Worm (Caenorhabditis elegans) whole organism, young adult: Measurements from ENCODE around the gene pot-1.

Source experiments
- B0336.3 ChIP-seq: fragments of 200-800 bp; sonication (Bioruptor generic); IDR thresholded peaks from 2 replicates; pipeline ENCODE4 v1.3.6; 2022; ENCODE audit warnings: missing genetic modification characterization, missing compliant biosample characterization
- D2030.7 ChIP-seq: fragments of 200-800 bp; sonication (Bioruptor generic); IDR thresholded peaks from 2 replicates; pipeline ENCODE4 v1.3.6; 2022; ENCODE audit warnings: missing genetic modification reagents, missing genetic modification characterization, missing compliant biosample characterization
- F22D6.2 ChIP-seq: sonication (generic microtip); optimal IDR thresholded peaks from 2 replicates; lab custom pipeline; 2016; ENCODE audit warnings: mild to moderate bottlenecking, missing genetic modification characterization, missing compliant biosample characterization
- F33H1.4 ChIP-seq: fragments of 200-800 bp; sonication (Bioruptor generic); IDR thresholded peaks from 2 replicates; pipeline ENCODE4 v1.3.6; 2022; ENCODE audit warnings: missing genetic modification reagents, missing genetic modification characterization, missing compliant biosample characterization
- F37B4.10 ChIP-seq: fragments of 200-800 bp; sonication (Bioruptor generic); IDR thresholded peaks from 2 replicates; pipeline ENCODE4 v1.3.6; 2022; ENCODE audit warnings: missing genetic modification characterization, missing compliant biosample characterization
- F52B5.7 ChIP-seq: sonication (generic microtip); optimal IDR thresholded peaks from 2 replicates; lab custom pipeline; 2016; ENCODE audit warnings: mild to moderate bottlenecking, missing genetic modification characterization, missing compliant biosample characterization
- F55B11.4 ChIP-seq: sonication (generic microtip); optimal IDR thresholded peaks from 2 replicates; lab custom pipeline; 2016; ENCODE audit warnings: missing compliant biosample characterization, missing genetic modification characterization, borderline replicate concordance; ENCODE audit not compliant: insufficient read depth
- F57A8.1 ChIP-seq: fragments of 200-800 bp; sonication (Bioruptor generic); optimal IDR thresholded peaks from 2 replicates; lab custom pipeline; 2018; ENCODE audit warnings: mild to moderate bottlenecking, missing genetic modification characterization, moderate library complexity, missing compliant biosample characterization
- F57C9.4 ChIP-seq: sonication (generic microtip); optimal IDR thresholded peaks from 2 replicates; lab custom pipeline; 2017; ENCODE audit warnings: mild to moderate bottlenecking, missing genetic modification characterization, missing compliant biosample characterization
- Y53F4B.3 ChIP-seq: fragments of 200-800 bp; sonication (Bioruptor generic); IDR thresholded peaks from 2 replicates; pipeline ENCODE4 v1.3.6; 2022; ENCODE audit warnings: missing genetic modification reagents, missing genetic modification characterization, missing compliant biosample characterization
- Y67H2A.10 ChIP-seq: fragments of 200-800 bp; sonication (Bioruptor generic); conservative IDR thresholded peaks from 2 replicates; pipeline ENCODE4 v1.3.6; 2022; ENCODE audit warnings: missing genetic modification reagents, missing genetic modification characterization, missing compliant biosample characterization
- Y79H2A.3 ChIP-seq: fragments of 200-800 bp; sonication (Bioruptor generic); conservative IDR thresholded peaks from 2 replicates; pipeline ENCODE4 v1.3.6; 2022; ENCODE audit warnings: missing genetic modification reagents, missing genetic modification characterization, missing compliant biosample characterization
- aptf-2 ChIP-seq: fragments of 200-800 bp; sonication (Bioruptor generic); conservative IDR thresholded peaks from 2 replicates; pipeline ENCODE4 v1.3.6; 2022; ENCODE audit warnings: missing genetic modification reagents, missing genetic modification characterization, missing compliant biosample characterization
- athp-1 ChIP-seq: sonication (generic microtip); optimal IDR thresholded peaks from 2 replicates; lab custom pipeline; 2017; ENCODE audit warnings: mild to moderate bottlenecking, missing genetic modification characterization, missing compliant biosample characterization
- attf-6 ChIP-seq: fragments of 200-800 bp; sonication (Bioruptor generic); IDR thresholded peaks from 2 replicates; pipeline ENCODE4 v1.3.6; 2022; ENCODE audit warnings: missing genetic modification reagents, missing genetic modification characterization, missing compliant biosample characterization
- bed-2 ChIP-seq: fragments of 200-800 bp; sonication (Bioruptor generic); IDR thresholded peaks from 2 replicates; pipeline ENCODE4 v1.3.6; 2022; ENCODE audit warnings: missing genetic modification reagents, missing genetic modification characterization, missing compliant biosample characterization
- ceh-27 ChIP-seq: fragments of 200-800 bp; sonication (Bioruptor generic); optimal IDR thresholded peaks from 2 replicates; lab custom pipeline; 2018; ENCODE audit warnings: mild to moderate bottlenecking, missing genetic modification characterization, moderate library complexity, missing compliant biosample characterization
- ceh-58 ChIP-seq: fragments of 200-800 bp; sonication (Bioruptor generic); IDR thresholded peaks from 2 replicates; pipeline ENCODE4 v1.3.6; 2022; ENCODE audit warnings: missing genetic modification characterization, missing compliant biosample characterization
- ceh-91 ChIP-seq: fragments of 200-800 bp; sonication (Bioruptor generic); IDR thresholded peaks from 2 replicates; pipeline ENCODE4 v1.3.6; 2022; ENCODE audit warnings: missing genetic modification reagents, missing genetic modification characterization, missing compliant biosample characterization
- chd-7 ChIP-seq: sonication (generic microtip); optimal IDR thresholded peaks from 2 replicates; lab custom pipeline; 2016; ENCODE audit warnings: mild to moderate bottlenecking, missing genetic modification characterization, moderate library complexity, missing compliant biosample characterization
- dox-1 ChIP-seq: fragments of 200-800 bp; sonication (Bioruptor generic); IDR thresholded peaks from 2 replicates; pipeline ENCODE4 v1.3.6; 2022; ENCODE audit warnings: missing genetic modification reagents, missing genetic modification characterization, missing compliant biosample characterization
- dpl-1 ChIP-seq: fragments of 150-350 bp; optimal IDR thresholded peaks from 2 replicates; lab custom pipeline; 2014; ENCODE audit warnings: missing biosample characterization, missing genetic modification reagents, missing genetic modification characterization
- efl-1 ChIP-seq: fragments of 150-350 bp; optimal IDR thresholded peaks from 2 replicates; lab custom pipeline; 2014; ENCODE audit warnings: missing biosample characterization, missing genetic modification reagents, missing genetic modification characterization
- egl-44 ChIP-seq: fragments of 200-800 bp; sonication (Bioruptor generic); IDR thresholded peaks from 2 replicates; pipeline ENCODE4 v1.3.6; 2022; ENCODE audit warnings: missing genetic modification reagents, missing genetic modification characterization, missing compliant biosample characterization
- egrh-3 ChIP-seq: fragments of 200-800 bp; sonication (Bioruptor generic); IDR thresholded peaks from 2 replicates; pipeline ENCODE4 v1.3.6; 2022; ENCODE audit warnings: missing genetic modification reagents, missing genetic modification characterization, missing compliant biosample characterization
- fkh-3 ChIP-seq: sonication (generic microtip); optimal IDR thresholded peaks from 2 replicates; lab custom pipeline; 2016; ENCODE audit warnings: mild to moderate bottlenecking, missing genetic modification characterization, missing compliant biosample characterization
- gei-17 ChIP-seq: fragments of 200-800 bp; sonication (Bioruptor generic); optimal IDR thresholded peaks from 2 replicates; lab custom pipeline; 2018; ENCODE audit warnings: mild to moderate bottlenecking, missing genetic modification characterization, missing compliant biosample characterization
- him-1 ChIP-seq: sonication (generic microtip); optimal IDR thresholded peaks from 2 replicates; lab custom pipeline; 2016; ENCODE audit warnings: missing genotype, missing genetic modification reagents, missing genetic modification characterization, missing compliant biosample characterization
- lin-26 ChIP-seq: fragments of 200-800 bp; sonication (Bioruptor generic); IDR thresholded peaks from 2 replicates; pipeline ENCODE4 v1.3.6; 2022; ENCODE audit warnings: missing genetic modification reagents, missing genetic modification characterization, missing compliant biosample characterization
- lin-40 ChIP-seq: sonication (generic microtip); optimal IDR thresholded peaks from 2 replicates; lab custom pipeline; 2016; ENCODE audit warnings: missing genetic modification characterization, mild to moderate bottlenecking, missing compliant biosample characterization, missing genotype, missing genetic modification reagents
- lir-1 ChIP-seq: fragments of 200-800 bp; sonication (Bioruptor generic); conservative IDR thresholded peaks from 2 replicates; pipeline ENCODE4 v1.3.6; 2022; ENCODE audit warnings: missing genetic modification reagents, missing genetic modification characterization, missing compliant biosample characterization
- madf-6 ChIP-seq: fragments of 200-800 bp; sonication (Bioruptor generic); IDR thresholded peaks from 2 replicates; pipeline ENCODE4 v1.3.6; 2022; ENCODE audit warnings: missing genetic modification reagents, missing genetic modification characterization, missing compliant biosample characterization
- madf-8 ChIP-seq: fragments of 200-800 bp; sonication (Bioruptor generic); conservative IDR thresholded peaks from 2 replicates; pipeline ENCODE4 v1.3.6; 2022; ENCODE audit warnings: missing genetic modification reagents, missing genetic modification characterization, missing compliant biosample characterization
- mcd-1 ChIP-seq: fragments of 200-800 bp; sonication (Bioruptor generic); IDR thresholded peaks from 2 replicates; pipeline ENCODE4 v1.3.6; 2022; ENCODE audit warnings: missing genetic modification reagents, missing genetic modification characterization, missing compliant biosample characterization
- mel-28 ChIP-seq: sonication (generic microtip); optimal IDR thresholded peaks from 2 replicates; lab custom pipeline; 2016; ENCODE audit warnings: borderline replicate concordance, mild to moderate bottlenecking, missing genetic modification characterization, missing compliant biosample characterization
- nhr-120 ChIP-seq: fragments of 200-800 bp; sonication (Bioruptor generic); IDR thresholded peaks from 2 replicates; pipeline ENCODE4 v1.3.6; 2022; ENCODE audit warnings: missing genetic modification characterization, missing compliant biosample characterization
- nhr-179 ChIP-seq: sonication (generic microtip); optimal IDR thresholded peaks from 2 replicates; lab custom pipeline; 2016; ENCODE audit warnings: mild to moderate bottlenecking, missing genetic modification characterization, missing compliant biosample characterization
- rec-8 ChIP-seq, 2 experiments: sonication (generic microtip); optimal IDR thresholded peaks; 2 replicates each; lab custom pipeline; 2016; ENCODE audit warnings: mild to moderate bottlenecking in 2 of 2, missing genetic modification characterization in 2 of 2, missing genetic modification reagents in 2 of 2, missing genotype in 2 of 2, missing biosample characterization in 1 of 2, missing compliant biosample characterization in 1 of 2, moderate library complexity in 1 of 2
- rpc-1 ChIP-seq, 2 experiments: fragments of 150-350 bp in 1 of 2; sonication (generic microtip) in 1 of 2; optimal IDR thresholded peaks; 2 replicates each; lab custom pipeline; 2014 to 2018; ENCODE audit warnings: missing biosample characterization in 1 of 2, missing genetic modification characterization in 1 of 2, missing genetic modification reagents in 1 of 2, missing genotype in 1 of 2
- snpc-3.4 ChIP-seq: sonication (generic microtip); optimal IDR thresholded peaks from 2 replicates; lab custom pipeline; 2017; ENCODE audit warnings: missing genetic modification characterization, mild to moderate bottlenecking, missing compliant biosample characterization, antibody characterized with exemption, moderate library complexity, missing genotype, missing genetic modification reagents
- somi-1 ChIP-seq: fragments of 200-800 bp; sonication (Bioruptor generic); optimal IDR thresholded peaks from 2 replicates; lab custom pipeline; 2018; ENCODE audit warnings: mild to moderate bottlenecking, missing genetic modification characterization, missing compliant biosample characterization
- tbx-9 ChIP-seq: sonication (generic microtip); optimal IDR thresholded peaks from 2 replicates; lab custom pipeline; 2016; ENCODE audit warnings: borderline replicate concordance, missing genetic modification characterization, inconsistent platforms, missing compliant biosample characterization
- tlf-1 ChIP-seq: fragments of 200-800 bp; sonication (Bioruptor generic); optimal IDR thresholded peaks from 2 replicates; lab custom pipeline; 2018; ENCODE audit warnings: mild to moderate bottlenecking, missing genetic modification characterization, missing compliant biosample characterization
- unc-62 ChIP-seq: fragments of 150-350 bp; optimal IDR thresholded peaks from 2 replicates; lab custom pipeline; 2014; ENCODE audit warnings: missing biosample characterization, missing genetic modification reagents, missing genetic modification characterization
- zim-3 ChIP-seq: sonication (generic microtip); optimal IDR thresholded peaks from 2 replicates; lab custom pipeline; 2017; ENCODE audit warnings: mild to moderate bottlenecking, missing genetic modification characterization, moderate library complexity, missing compliant biosample characterization
- ztf-18 ChIP-seq: sonication (generic microtip); optimal IDR thresholded peaks from 2 replicates; lab custom pipeline; 2016; ENCODE audit warnings: missing genotype, mild to moderate bottlenecking, missing genetic modification characterization, missing compliant biosample characterization
- ztf-25 ChIP-seq: fragments of 200-800 bp; sonication (Bioruptor generic); IDR thresholded peaks from 2 replicates; pipeline ENCODE4 v1.3.6; 2022; ENCODE audit warnings: missing genetic modification reagents, missing genetic modification characterization, missing compliant biosample characterization
- ztf-28 ChIP-seq: fragments of 200-800 bp; sonication (Bioruptor generic); IDR thresholded peaks from 2 replicates; pipeline ENCODE4 v1.3.6; 2022; ENCODE audit warnings: missing genetic modification reagents, missing genetic modification characterization, missing compliant biosample characterization

pot-1 gene

ce11 chrIII:7140228-7140710, 6.8 kb upstream of the pot-1 start (continued):
- TF ChIP-seq ceh-91 (GFP tag; lab: Robert Waterston, UW) (0 out of 2 replicates have a peak, but pooled peaks have one; percentile 18), unc-62 (GFP tag; lab: Kevin White, UChicago) (no peak), mcd-1 (GFP tag; lab: Robert Waterston, UW) (peak; percentile 55), bed-2 (GFP tag; lab: Robert Waterston, UW) (no peak), nhr-120 (no peak), tbx-9 (no peak), snpc-3.4 (tag; lab: Kevin White, UChicago) (peak; percentile 91), dox-1 (peak; percentile 80), F33H1.4 (GFP tag; lab: Robert Waterston, UW) (peak; percentile 51), efl-1 (GFP tag; lab: Kevin White, UChicago) (no peak), lin-40 (tag; lab: Kevin White, UChicago) (no peak), F57C9.4 (tag; lab: Kevin White, UChicago) (no peak), ztf-25 (GFP tag; lab: Robert Waterston, UW) (no peak), F55B11.4 (no peak), aptf-2 (no peak), Y67H2A.10 (no peak), zim-3 (tag; lab: Kevin White, UChicago) (no peak), Y79H2A.3 (GFP tag; lab: Robert Waterston, UW) (no peak), mel-28 (tag; lab: Kevin White, UChicago) (no peak), madf-8 (peak; percentile 31; the same call in 1 of the 2 replicates), ztf-18 (tag; lab: Kevin White, UChicago) (peak; percentile 24), nhr-179 (tag; lab: Kevin White, UChicago) (no peak), athp-1 (tag; lab: Kevin White, UChicago) (peak; percentile 28), ztf-28 (0 out of 2 replicates have a peak, but pooled peaks have one; percentile 14), madf-6 (GFP tag; lab: Robert Waterston, UW) (peak; percentile 78), F52B5.7 (no peak), ceh-58 (GFP tag; lab: Robert Waterston, UW) (no peak), Y53F4B.3 (GFP tag; lab: Robert Waterston, UW) (no peak), ceh-27 (no peak), chd-7 (no peak), lin-26 (GFP tag; lab: Robert Waterston, UW) (peak; percentile 45; the same call in 1 of the 2 replicates), egrh-3 (GFP tag; lab: Robert Waterston, UW) (no peak), dpl-1 (GFP tag; lab: Kevin White, UChicago) (no peak), somi-1 (no peak), F57A8.1 (GFP tag; lab: Kevin White, UChicago) (no peak), lir-1 (GFP tag; lab: Robert Waterston, UW) (0 out of 2 replicates have a peak, but pooled peaks have one; percentile 16), him-1 (tag; lab: Kevin White, UChicago) (peak; percentile 62), F37B4.10 (GFP tag; lab: Robert Waterston, UW) (no peak), D2030.7 (GFP tag; lab: Robert Waterston, UW) (peak; percentile 96), F22D6.2 (tag; lab: Kevin White, UChicago) (no peak), rec-8 (tag; optimal IDR thresholded peaks at IDR 0.05; lab: Kevin White, UChicago) (peak in 1 of 2 experiments; percentile 49), fkh-3 (no peak), gei-17 (no peak), B0336.3 (GFP tag; lab: Robert Waterston, UW) (peak; percentile 66; the same call in 1 of the 2 replicates), attf-6 (GFP tag; lab: Robert Waterston, UW) (peak; percentile 95), rpc-1 (optimal IDR thresholded peaks at IDR 0.05; lab: Kevin White, UChicago) (no peak), rpc-1 (tag; optimal IDR thresholded peaks at IDR 0.05; lab: Kevin White, UChicago) (no peak), tlf-1 (GFP tag; lab: Kevin White, UChicago) (peak; percentile 31), egl-44 (0 out of 2 replicates have a peak, but pooled peaks have one; percentile 52)
